Fruit fly (Drosophila melanogaster) whole organism, embryonic: ENCODE measurements around the gene spg.

Source experiments
- Aef1 ChIP-seq: fragments of 200-800 bp; sonication (Bioruptor generic); IDR thresholded peaks from 3 replicates; pipeline ENCODE4 v1.3.6; 2022; ENCODE audit warnings: missing biosample characterization, missing genetic modification characterization
- CG12299 ChIP-seq: fragments of 200-800 bp; sonication (Bioruptor generic); optimal IDR thresholded peaks from 2 replicates; lab custom pipeline; 2018; ENCODE audit warnings: missing biosample characterization, mild to moderate bottlenecking, missing genetic modification characterization
- CG14050 ChIP-seq: fragments of 200-800 bp; sonication (Bioruptor generic); IDR thresholded peaks from 3 replicates; pipeline ENCODE4 v1.3.6; 2022; ENCODE audit warnings: missing biosample characterization, missing genetic modification characterization
- CG15073 ChIP-seq: fragments of 200-800 bp; sonication (Bioruptor generic); optimal IDR thresholded peaks from 2 replicates; lab custom pipeline; 2016; ENCODE audit warnings: missing biosample characterization, missing genetic modification characterization
- CG16813 ChIP-seq: fragments of 200-800 bp; sonication (Bioruptor generic); IDR thresholded peaks from 3 replicates; pipeline ENCODE4 v1.3.6; 2022; ENCODE audit warnings: missing biosample characterization, missing genetic modification characterization; ENCODE audit not compliant: partially characterized antibody
- CG17568 ChIP-seq: fragments of 200-800 bp; sonication (Bioruptor generic); optimal IDR thresholded peaks from 2 replicates; lab custom pipeline; 2018; ENCODE audit warnings: missing biosample characterization, mild to moderate bottlenecking, missing genetic modification characterization, moderate library complexity
- CG17612 ChIP-seq: fragments of 200-800 bp; sonication (Bioruptor generic); IDR thresholded peaks from 2 replicates; pipeline ENCODE4 v1.3.6; 2022; ENCODE audit warnings: missing biosample characterization, missing genetic modification characterization
- CG2889 ChIP-seq: fragments of 200-800 bp; sonication (Bioruptor generic); IDR thresholded peaks from 3 replicates; pipeline ENCODE4 v1.3.6; 2022; ENCODE audit warnings: missing biosample characterization, missing genetic modification characterization
- CG3407 ChIP-seq: fragments of 200-800 bp; sonication (Bioruptor generic); optimal IDR thresholded peaks from 2 replicates; lab custom pipeline; 2018; ENCODE audit warnings: missing biosample characterization, mild to moderate bottlenecking, missing genetic modification characterization
- CG6654 ChIP-seq: fragments of 200-800 bp; sonication (Bioruptor generic); optimal IDR thresholded peaks from 2 replicates; lab custom pipeline; 2017; ENCODE audit warnings: missing biosample characterization, mild to moderate bottlenecking, missing genetic modification characterization
- CG6791 ChIP-seq: fragments of 200-800 bp; sonication (Bioruptor generic); IDR thresholded peaks from 3 replicates; pipeline ENCODE4 v1.3.6; 2022; ENCODE audit warnings: missing biosample characterization, missing genetic modification characterization; ENCODE audit not compliant: partially characterized antibody
- CG6813 ChIP-seq: fragments of 200-800 bp; sonication (Bioruptor generic); optimal IDR thresholded peaks from 2 replicates; lab custom pipeline; 2017; ENCODE audit warnings: missing biosample characterization, missing genetic modification characterization, mild to moderate bottlenecking, moderate library complexity, missing genetic modification reagents
- CG7745 ChIP-seq: fragments of 200-800 bp; sonication (Bioruptor generic); optimal IDR thresholded peaks from 2 replicates; lab custom pipeline; 2018; ENCODE audit warnings: missing biosample characterization, mild to moderate bottlenecking, missing genetic modification characterization, moderate library complexity
- CG7963 ChIP-seq: fragments of 200-800 bp; sonication (Bioruptor generic); IDR thresholded peaks from 3 replicates; pipeline ENCODE4 v1.3.6; 2022; ENCODE audit warnings: missing biosample characterization, missing genetic modification characterization; ENCODE audit not compliant: partially characterized antibody
- CG9437 ChIP-seq: fragments of 200-800 bp; sonication (Bioruptor generic); optimal IDR thresholded peaks from 2 replicates; lab custom pipeline; 2018; ENCODE audit warnings: missing biosample characterization, mild to moderate bottlenecking, missing genetic modification characterization
- CG9797 ChIP-seq: fragments of 200-800 bp; sonication (Bioruptor generic); optimal IDR thresholded peaks from 3 replicates; lab custom pipeline; 2018; ENCODE audit warnings: missing biosample characterization, mild to moderate bottlenecking, missing genetic modification characterization
- D19A ChIP-seq: fragments of 200-800 bp; optimal IDR thresholded peaks from 3 replicates; lab custom pipeline; 2019; ENCODE audit warnings: missing biosample characterization, mild to moderate bottlenecking, missing genetic modification characterization, moderate library complexity
- Dek ChIP-seq: fragments of 200-800 bp; sonication (Bioruptor generic); optimal IDR thresholded peaks from 3 replicates; lab custom pipeline; 2019; ENCODE audit warnings: missing biosample characterization, mild to moderate bottlenecking, missing genetic modification characterization, moderate library complexity
- Dref ChIP-seq: fragments of 200-800 bp; sonication (Bioruptor generic); IDR thresholded peaks from 2 replicates; pipeline ENCODE4 v1.3.6; 2022; ENCODE audit warnings: missing biosample characterization, missing genetic modification characterization
- HLH54F ChIP-seq: fragments of 200-800 bp; sonication (Bioruptor generic); optimal IDR thresholded peaks from 3 replicates; lab custom pipeline; 2016; ENCODE audit warnings: missing biosample characterization, missing genetic modification characterization
- HLHmδ ChIP-seq: fragments of 200-800 bp; sonication (Bioruptor generic); optimal IDR thresholded peaks from 2 replicates; lab custom pipeline; 2018; ENCODE audit warnings: missing biosample characterization, mild to moderate bottlenecking, missing genetic modification characterization, moderate library complexity
- Hand ChIP-seq: fragments of 200-800 bp; sonication (Bioruptor generic); optimal IDR thresholded peaks from 2 replicates; lab custom pipeline; 2017; ENCODE audit warnings: mild to moderate bottlenecking, missing biosample characterization, missing genetic modification reagents, missing genetic modification characterization
- Hey ChIP-seq: fragments of 200-800 bp; sonication (Bioruptor generic); optimal IDR thresholded peaks from 3 replicates; lab custom pipeline; 2018; ENCODE audit warnings: missing biosample characterization, mild to moderate bottlenecking, missing genetic modification characterization
- HmgZ ChIP-seq: fragments of 200-800 bp; sonication (Bioruptor generic); optimal IDR thresholded peaks from 2 replicates; lab custom pipeline; 2018; ENCODE audit warnings: missing biosample characterization, mild to moderate bottlenecking, missing genetic modification characterization
- Hr51 ChIP-seq, 2 experiments: fragments of 200-800 bp; sonication (Bioruptor generic); optimal IDR thresholded peaks; 2 replicates in 1 of 2; 3 replicates in 1 of 2; lab custom pipeline; 2016 to 2018; ENCODE audit warnings: missing biosample characterization in 2 of 2, missing genetic modification characterization in 2 of 2, mild to moderate bottlenecking in 1 of 2, moderate library complexity in 1 of 2
- Mad ChIP-seq: fragments of 200-800 bp; sonication (Bioruptor generic); optimal IDR thresholded peaks from 2 replicates; lab custom pipeline; 2016; ENCODE audit warnings: missing biosample characterization, missing genetic modification characterization
- Myb ChIP-seq: fragments of 200-800 bp; sonication (Bioruptor generic); optimal IDR thresholded peaks from 2 replicates; lab custom pipeline; 2016; ENCODE audit warnings: missing biosample characterization, missing genetic modification characterization
- Nf-YC ChIP-seq: fragments of 200-800 bp; optimal IDR thresholded peaks from 3 replicates; lab custom pipeline; 2019; ENCODE audit warnings: missing biosample characterization, mild to moderate bottlenecking, missing genetic modification characterization, moderate library complexity
- Optix ChIP-seq: fragments of 200-800 bp; sonication (Bioruptor generic); IDR thresholded peaks from 3 replicates; pipeline ENCODE4 v1.3.6; 2022; ENCODE audit warnings: missing biosample characterization, missing genetic modification characterization
- Sin3A ChIP-seq: fragments of >200 bp; optimal IDR thresholded peaks from 2 replicates; lab custom pipeline; 2018
- Six4 ChIP-seq: fragments of 200-800 bp; sonication (Bioruptor generic); optimal IDR thresholded peaks from 2 replicates; lab custom pipeline; 2016; ENCODE audit warnings: missing biosample characterization, missing genetic modification characterization
- Taf1 ChIP-seq: fragments of 200-800 bp; sonication (Bioruptor generic); IDR thresholded peaks from 2 replicates; pipeline ENCODE4 v1.3.6; 2022; ENCODE audit warnings: missing biosample characterization, missing genetic modification characterization
- al ChIP-seq: fragments of 200-800 bp; sonication (Bioruptor generic); IDR thresholded peaks from 2 replicates; pipeline ENCODE4 v1.3.6; 2022; ENCODE audit warnings: missing biosample characterization, missing genetic modification characterization
- ara ChIP-seq: fragments of 200-800 bp; sonication (Bioruptor generic); IDR thresholded peaks from 2 replicates; pipeline ENCODE4 v1.3.6; 2022; ENCODE audit warnings: missing biosample characterization, missing genetic modification characterization
- ase ChIP-seq: fragments of 200-800 bp; sonication (Bioruptor generic); IDR thresholded peaks from 3 replicates; pipeline ENCODE4 v1.3.6; 2022; ENCODE audit warnings: missing biosample characterization, missing genetic modification characterization
- crp ChIP-seq, 2 experiments: fragments of 200-800 bp; sonication (Bioruptor generic); optimal IDR thresholded peaks; 2 replicates in 1 of 2; 3 replicates in 1 of 2; lab custom pipeline; 2017; ENCODE audit warnings: missing biosample characterization in 2 of 2, missing genetic modification characterization in 2 of 2, mild to moderate bottlenecking in 1 of 2, moderate library complexity in 1 of 2
- dpn ChIP-seq, 2 experiments: fragments of 200-800 bp; sonication (Bioruptor generic); optimal IDR thresholded peaks; 3 replicates each; lab custom pipeline; 2016; ENCODE audit warnings: missing biosample characterization in 2 of 2, missing genetic modification characterization in 2 of 2
- esg ChIP-seq: fragments of 200-800 bp; sonication (Bioruptor generic); conservative IDR thresholded peaks from 2 replicates; pipeline ENCODE4 v1.3.6; 2022; ENCODE audit warnings: missing biosample characterization, missing genetic modification characterization
- eve ChIP-seq, 2 experiments: fragments of >200 bp; optimal IDR thresholded peaks; 2 replicates each; lab custom pipeline; 2017; ENCODE audit warnings: missing biosample characterization in 2 of 2, missing genetic modification characterization in 2 of 2
- gcm2 ChIP-seq: fragments of 200-800 bp; sonication (Bioruptor generic); optimal IDR thresholded peaks from 2 replicates; lab custom pipeline; 2016; ENCODE audit warnings: missing biosample characterization, missing genetic modification characterization
- insv ChIP-seq, 2 experiments: fragments of 200-800 bp; sonication (Bioruptor generic); optimal IDR thresholded peaks; 3 replicates each; lab custom pipeline; 2016 to 2018; ENCODE audit warnings: missing biosample characterization in 2 of 2, missing genetic modification characterization in 2 of 2
- jing ChIP-seq: fragments of 200-800 bp; sonication (Bioruptor generic); optimal IDR thresholded peaks from 2 replicates; lab custom pipeline; 2018; ENCODE audit warnings: missing biosample characterization, mild to moderate bottlenecking, missing genetic modification characterization
- nau ChIP-seq: fragments of 200-800 bp; sonication (Bioruptor generic); optimal IDR thresholded peaks from 3 replicates; lab custom pipeline; 2017; ENCODE audit warnings: missing biosample characterization, mild to moderate bottlenecking, missing genetic modification characterization, missing genetic modification reagents
- nerfin-2 ChIP-seq: fragments of 200-800 bp; sonication (Bioruptor generic); IDR thresholded peaks from 2 replicates; pipeline ENCODE4 v1.3.6; 2022; ENCODE audit warnings: missing biosample characterization, missing genetic modification characterization; ENCODE audit not compliant: partially characterized antibody
- nmo ChIP-seq: fragments of 200-800 bp; sonication (Bioruptor generic); optimal IDR thresholded peaks from 2 replicates; lab custom pipeline; 2018; ENCODE audit warnings: missing biosample characterization, mild to moderate bottlenecking, missing genetic modification characterization, moderate library complexity
- onecut ChIP-seq: fragments of 200-800 bp; sonication (Bioruptor generic); IDR thresholded peaks from 2 replicates; pipeline ENCODE4 v1.3.6; 2022; ENCODE audit warnings: missing biosample characterization, missing genetic modification characterization
- slbo ChIP-seq: fragments of 200-800 bp; sonication (Bioruptor generic); IDR thresholded peaks from 2 replicates; pipeline ENCODE4 v1.3.6; 2022; ENCODE audit warnings: missing biosample characterization, missing genetic modification characterization
- sna ChIP-seq: fragments of 200-800 bp; sonication (Bioruptor generic); IDR thresholded peaks from 2 replicates; pipeline ENCODE4 v1.3.6; 2022; ENCODE audit warnings: missing biosample characterization, missing genetic modification characterization; ENCODE audit not compliant: partially characterized antibody
- tll ChIP-seq, 2 experiments: fragments of 200-800 bp in 1 of 2; fragments of >200 bp in 1 of 2; sonication (Bioruptor generic) in 1 of 2; optimal IDR thresholded peaks; 2 replicates each; lab custom pipeline; 2017 to 2019; ENCODE audit warnings: missing biosample characterization in 2 of 2, missing genetic modification characterization in 2 of 2, mild to moderate bottlenecking in 1 of 2, moderate library complexity in 1 of 2

The spg gene

DNA sequence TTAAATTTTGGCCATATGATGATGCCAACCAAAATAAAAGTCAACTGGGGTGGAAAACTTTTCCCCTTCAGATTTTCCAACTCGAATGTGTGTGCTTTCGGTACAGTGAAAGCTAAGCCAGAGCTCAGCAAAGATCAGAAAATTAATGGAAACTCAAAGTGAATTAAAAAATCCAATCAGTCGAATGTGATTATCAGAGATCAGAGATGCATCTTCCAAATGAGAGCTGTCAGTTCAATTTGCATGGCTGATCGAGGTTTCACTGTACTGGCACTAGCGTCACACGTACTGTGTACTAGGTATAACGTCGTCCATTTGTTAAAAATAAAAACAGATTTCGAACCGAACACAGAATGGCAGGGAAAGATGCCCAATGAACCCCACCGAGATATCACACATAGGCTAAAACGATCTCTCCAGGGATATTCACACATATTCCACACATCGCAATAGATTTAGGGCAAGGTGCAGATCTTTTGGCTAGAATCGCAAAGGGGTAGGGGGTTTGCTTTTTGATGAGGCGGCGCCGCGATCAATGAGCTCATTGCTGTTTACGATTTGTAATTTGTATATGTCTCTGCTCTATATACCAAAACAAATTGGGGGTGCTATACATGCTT lies 59.9 kb downstream of the spg start (continued):
- no peak for TF ChIP-seq nerfin-2 (GFP tag; lab: Robert Waterston, UW)
- TF ChIP-seq CG2889 (GFP tag; lab: Robert Waterston, UW): peak; percentile 88
- TF ChIP-seq Mad (GFP tag; lab: Kevin White, UChicago): peak; percentile 58
- TF ChIP-seq Hr51 (GFP tag; optimal IDR thresholded peaks at IDR 0.05; lab: Kevin White, UChicago): peak; percentile 64 to 74
- peak; percentile 5 for TF ChIP-seq CG12299 (tag; lab: Kevin White, UChicago)
- TF ChIP-seq nmo (GFP tag; lab: Kevin White, UChicago): peak; percentile 73
- TF ChIP-seq slbo: peak; percentile 94
- TF ChIP-seq tll (GFP tag; optimal IDR thresholded peaks at IDR 0.05; lab: Kevin White, UChicago): no peak
- TF ChIP-seq CG6654 (GFP tag; lab: Kevin White, UChicago): peak; percentile 15
- TF ChIP-seq CG7745: no peak
- TF ChIP-seq esg (GFP tag; lab: Robert Waterston, UW): peak; percentile 69
- TF ChIP-seq Hand (GFP tag; lab: Kevin White, UChicago): peak; percentile 17
- TF ChIP-seq CG15073 (GFP tag; lab: Kevin White, UChicago): no peak
- no peak for TF ChIP-seq HLHmδ (GFP tag; lab: Kevin White, UChicago)
- TF ChIP-seq insv (GFP tag; optimal IDR thresholded peaks at IDR 0.05; lab: Kevin White, UChicago): no peak
- TF ChIP-seq eve (GFP tag; optimal IDR thresholded peaks at IDR 0.05; lab: Kevin White, UChicago): no peak
- TF ChIP-seq CG6813: peak; percentile 46
- peak; percentile 82 for TF ChIP-seq HLH54F (GFP tag; lab: Kevin White, UChicago)
- peak; percentile 42 for TF ChIP-seq D19A (tag; lab: Kevin White, UChicago)
- peak; percentile 71 for TF ChIP-seq HmgZ
- TF ChIP-seq Optix (GFP tag; lab: Robert Waterston, UW): peak; percentile 66; the same call in 2 of the 3 replicates
- TF ChIP-seq CG9437 (GFP tag; lab: Kevin White, UChicago): peak; percentile 4
- peak; percentile 63; the same call in 1 of the 3 replicates for TF ChIP-seq ase (GFP tag; lab: Robert Waterston, UW)
- TF ChIP-seq Nf-YC (tag; lab: Kevin White, UChicago): peak; percentile 21
- peak; percentile 68 for TF ChIP-seq Dek
- TF ChIP-seq Taf1 (GFP tag; lab: Robert Waterston, UW): peak; percentile 85
- no peak for TF ChIP-seq CG6791 (GFP tag; lab: Robert Waterston, UW)
- TF ChIP-seq Six4 (GFP tag; lab: Kevin White, UChicago): peak; percentile 57
- TF ChIP-seq CG7963 (GFP tag; lab: Robert Waterston, UW): no peak
- peak; percentile 63 for TF ChIP-seq Myb (GFP tag; lab: Kevin White, UChicago)
- peak; percentile 60 for TF ChIP-seq gcm2 (GFP tag; lab: Kevin White, UChicago)
- TF ChIP-seq al (GFP tag; lab: Robert Waterston, UW): peak; percentile 92
- peak; percentile 58 for TF ChIP-seq CG14050 (GFP tag; lab: Robert Waterston, UW)
- TF ChIP-seq CG17568 (GFP tag; lab: Kevin White, UChicago): no peak
- TF ChIP-seq nau (GFP tag; lab: Kevin White, UChicago): peak; percentile 36
- TF ChIP-seq CG3407 (GFP tag; lab: Kevin White, UChicago): peak; percentile 42
- TF ChIP-seq sna (GFP tag; lab: Robert Waterston, UW): no peak
- peak; percentile 62 for TF ChIP-seq jing (GFP tag; lab: Kevin White, UChicago)
- peak; percentile 68 for TF ChIP-seq CG17612
- TF ChIP-seq Dref: 0 out of 2 replicates have a peak, but pooled peaks have one; percentile 10
- TF ChIP-seq Aef1 (GFP tag; lab: Robert Waterston, UW): peak; percentile 86
- no peak for TF ChIP-seq CG9797
- no peak for TF ChIP-seq Sin3A (lab: Kevin White, UChicago)
- no peak for TF ChIP-seq CG16813 (GFP tag; lab: Robert Waterston, UW)
- TF ChIP-seq onecut (GFP tag; lab: Robert Waterston, UW): peak; percentile 46
- TF ChIP-seq Hey (tag; lab: Kevin White, UChicago): no peak
- peak; percentile 77 for TF ChIP-seq ara (GFP tag; lab: Robert Waterston, UW)
- TF ChIP-seq crp (GFP tag; optimal IDR thresholded peaks at IDR 0.05; lab: Kevin White, UChicago): no peak
- TF ChIP-seq dpn (GFP tag; optimal IDR thresholded peaks at IDR 0.05; lab: Kevin White, UChicago): peak; percentile 84 to 88
